Fruit fly (Drosophila melanogaster): ENCODE results near the gene nbs.
A peak's percentile ranks its signal among the peaks of the same experiment; 100 is the strongest.

Gene nbs

dm6 chr3L:9744060-9744549, 21.1 kb upstream of the nbs start:
- TF ChIP-seq CG10348 (GFP tag; IDR thresholded peaks at IDR 0.05) (peak; percentile 76), CG17806 (tag; optimal IDR thresholded peaks at IDR 0.05) (peak; percentile 95), EcR (GFP tag; optimal IDR thresholded peaks at IDR 0.05) (no peak), CG9948 (tag; optimal IDR thresholded peaks at IDR 0.05) (peak; percentile 97), gl (tag; optimal IDR thresholded peaks at IDR 0.05) (peak; percentile 91), Ets98B (GFP tag; IDR thresholded peaks at IDR 0.05) (peak; percentile 92), CG14655 (GFP tag; optimal IDR thresholded peaks at IDR 0.05) (peak; percentile 100), Snoo (tag; optimal IDR thresholded peaks at IDR 0.05) (peak; percentile 83), CG32121 (GFP tag; IDR thresholded peaks at IDR 0.05) (peak; percentile 96), fd96Ca (GFP tag; IDR thresholded peaks at IDR 0.05) (peak; percentile 95), CG12605 (GFP tag; IDR thresholded peaks at IDR 0.05) (peak; percentile 90), CG15710 (tag; optimal IDR thresholded peaks at IDR 0.05) (peak; percentile 94), CG8301 (tag; optimal IDR thresholded peaks at IDR 0.05) (peak; percentile 98), CG34367 (tag; optimal IDR thresholded peaks at IDR 0.05) (peak; percentile 77), D1 (tag; optimal IDR thresholded peaks at IDR 0.05) (peak; percentile 96), Pif1B (GFP tag; optimal IDR thresholded peaks at IDR 0.05) (peak; percentile 94), CG4496 (GFP tag; IDR thresholded peaks at IDR 0.05) (peak; percentile 95), CG8159 (tag; optimal IDR thresholded peaks at IDR 0.05) (peak; percentile 98), rn (GFP tag; IDR thresholded peaks at IDR 0.05) (peak; percentile 89), Pif1A (GFP tag; optimal IDR thresholded peaks at IDR 0.05) (peak; percentile 97), CG13204 (GFP tag; optimal IDR thresholded peaks at IDR 0.05) (peak; percentile 61)

dm6 chr3L:9742342-9742741, 19.3 kb upstream of the nbs start:
- TF ChIP-seq CG10348 (GFP tag; IDR thresholded peaks at IDR 0.05) = no peak
- peak; percentile 62 for TF ChIP-seq CG8301 (tag; optimal IDR thresholded peaks at IDR 0.05)
- TF ChIP-seq rn (GFP tag; IDR thresholded peaks at IDR 0.05) = no peak
- no peak for TF ChIP-seq EcR (GFP tag; optimal IDR thresholded peaks at IDR 0.05)
- TF ChIP-seq fd96Ca (GFP tag; IDR thresholded peaks at IDR 0.05) = peak; percentile 26; the same call in 1 of the 3 replicates
- TF ChIP-seq Snoo (tag; optimal IDR thresholded peaks at IDR 0.05) = peak; percentile 33
- TF ChIP-seq D1 (tag; optimal IDR thresholded peaks at IDR 0.05) = no peak
- peak; percentile 93 for TF ChIP-seq CG14655 (GFP tag; optimal IDR thresholded peaks at IDR 0.05)
- TF ChIP-seq Pif1B (GFP tag; optimal IDR thresholded peaks at IDR 0.05) = peak; percentile 45
- TF ChIP-seq CG4496 (GFP tag; IDR thresholded peaks at IDR 0.05) = no peak
- peak; percentile 46 for TF ChIP-seq CG17806 (tag; optimal IDR thresholded peaks at IDR 0.05)
- TF ChIP-seq CG12605 (GFP tag; IDR thresholded peaks at IDR 0.05) = no peak
- TF ChIP-seq CG8159 (tag; optimal IDR thresholded peaks at IDR 0.05) = peak; percentile 84
- peak; percentile 81 for TF ChIP-seq CG9948 (tag; optimal IDR thresholded peaks at IDR 0.05)
- TF ChIP-seq CG34367 (tag; optimal IDR thresholded peaks at IDR 0.05) = no peak
- peak; percentile 7 for TF ChIP-seq CG13204 (GFP tag; optimal IDR thresholded peaks at IDR 0.05)
- no peak for TF ChIP-seq Ets98B (GFP tag; IDR thresholded peaks at IDR 0.05)
- peak; percentile 47 for TF ChIP-seq Pif1A (GFP tag; optimal IDR thresholded peaks at IDR 0.05)
- TF ChIP-seq CG32121 (GFP tag; IDR thresholded peaks at IDR 0.05) = no peak
- TF ChIP-seq CG15710 (tag; optimal IDR thresholded peaks at IDR 0.05) = peak; percentile 31
- peak; percentile 56 for TF ChIP-seq gl (tag; optimal IDR thresholded peaks at IDR 0.05)

DNA sequence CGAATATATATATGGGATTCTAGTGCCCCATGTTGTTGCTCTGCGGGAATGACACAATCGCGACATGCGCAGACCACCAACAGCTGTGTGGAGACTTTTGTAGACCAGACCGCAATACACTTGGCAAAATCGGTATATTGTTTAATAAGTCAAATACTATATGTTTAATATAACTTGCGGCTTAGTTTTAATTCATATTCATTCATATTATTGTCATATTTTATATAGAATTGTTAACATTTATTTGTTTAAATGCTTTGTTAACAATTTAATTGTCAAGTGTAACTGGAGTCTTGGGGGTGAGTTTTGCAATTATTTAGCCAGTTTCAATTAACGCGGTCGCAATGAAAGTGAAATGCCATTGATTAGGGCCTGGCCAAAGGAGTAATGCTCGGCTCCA, 16.6 kb upstream of the nbs start:
- TF ChIP-seq rn (GFP tag; IDR thresholded peaks at IDR 0.05) = no peak
- TF ChIP-seq Snoo (tag; optimal IDR thresholded peaks at IDR 0.05) = peak; percentile 7
- peak; percentile 41 for TF ChIP-seq Pif1A (GFP tag; optimal IDR thresholded peaks at IDR 0.05)
- TF ChIP-seq gl (tag; optimal IDR thresholded peaks at IDR 0.05) = no peak
- TF ChIP-seq CG15710 (tag; optimal IDR thresholded peaks at IDR 0.05) = no peak
- peak; percentile 33 for TF ChIP-seq CG14655 (GFP tag; optimal IDR thresholded peaks at IDR 0.05)
- no peak for TF ChIP-seq D1 (tag; optimal IDR thresholded peaks at IDR 0.05)
- 0 out of 2 replicates have a peak, but pooled peaks have one; percentile 17 for TF ChIP-seq CG12605 (GFP tag; IDR thresholded peaks at IDR 0.05)
- TF ChIP-seq CG34367 (tag; optimal IDR thresholded peaks at IDR 0.05) = no peak
- no peak for TF ChIP-seq CG13204 (GFP tag; optimal IDR thresholded peaks at IDR 0.05)
- no peak for TF ChIP-seq fd96Ca (GFP tag; IDR thresholded peaks at IDR 0.05)
- peak; percentile 27 for TF ChIP-seq CG8301 (tag; optimal IDR thresholded peaks at IDR 0.05)
- TF ChIP-seq CG8159 (tag; optimal IDR thresholded peaks at IDR 0.05) = peak; percentile 55
- peak; percentile 45; the same call in 1 of the 2 replicates for TF ChIP-seq Ets98B (GFP tag; IDR thresholded peaks at IDR 0.05)
- TF ChIP-seq CG17806 (tag; optimal IDR thresholded peaks at IDR 0.05) = peak; percentile 25
- TF ChIP-seq Pif1B (GFP tag; optimal IDR thresholded peaks at IDR 0.05) = peak; percentile 15
- TF ChIP-seq CG10348 (GFP tag; IDR thresholded peaks at IDR 0.05) = no peak
- TF ChIP-seq CG9948 (tag; optimal IDR thresholded peaks at IDR 0.05) = peak; percentile 25
- TF ChIP-seq CG4496 (GFP tag; IDR thresholded peaks at IDR 0.05) = peak; percentile 63; the same call in 2 of the 3 replicates
- peak; percentile 43; the same call in 1 of the 2 replicates for TF ChIP-seq CG32121 (GFP tag; IDR thresholded peaks at IDR 0.05)
- TF ChIP-seq EcR (GFP tag; optimal IDR thresholded peaks at IDR 0.05) = no peak

DNA sequence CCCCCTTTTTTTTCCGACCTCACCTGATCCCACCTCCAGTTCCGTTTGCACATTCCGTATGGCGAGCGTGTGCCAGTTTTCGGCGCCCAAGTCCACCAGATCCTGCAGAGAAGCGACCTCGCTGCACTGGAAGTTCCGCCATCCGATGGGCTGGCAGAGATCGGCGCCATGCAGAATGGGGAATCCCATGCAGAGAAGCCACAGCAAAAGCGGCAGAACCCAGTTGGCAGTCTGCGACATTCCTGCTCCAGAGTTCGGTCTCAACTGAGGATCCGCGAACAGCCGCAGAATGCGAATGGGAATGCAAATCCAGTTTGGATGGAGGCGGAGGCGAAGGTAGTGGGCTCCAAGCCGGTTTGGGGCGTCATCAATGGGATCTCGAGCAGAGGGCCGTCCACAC, 10.6 kb upstream of the nbs start, which contains the start of gene CG6749:
TSS of gene CG6749 (minus strand) at position 245 of the 400 bp plus-strand sequence.
- TF ChIP-seq CG8159 (tag; optimal IDR thresholded peaks at IDR 0.05) (no peak), gl (tag; optimal IDR thresholded peaks at IDR 0.05) (no peak), fd96Ca (GFP tag; IDR thresholded peaks at IDR 0.05) (0 out of 3 replicates have a peak, but pooled peaks have one; percentile 25), CG34367 (tag; optimal IDR thresholded peaks at IDR 0.05) (no peak)

DNA sequence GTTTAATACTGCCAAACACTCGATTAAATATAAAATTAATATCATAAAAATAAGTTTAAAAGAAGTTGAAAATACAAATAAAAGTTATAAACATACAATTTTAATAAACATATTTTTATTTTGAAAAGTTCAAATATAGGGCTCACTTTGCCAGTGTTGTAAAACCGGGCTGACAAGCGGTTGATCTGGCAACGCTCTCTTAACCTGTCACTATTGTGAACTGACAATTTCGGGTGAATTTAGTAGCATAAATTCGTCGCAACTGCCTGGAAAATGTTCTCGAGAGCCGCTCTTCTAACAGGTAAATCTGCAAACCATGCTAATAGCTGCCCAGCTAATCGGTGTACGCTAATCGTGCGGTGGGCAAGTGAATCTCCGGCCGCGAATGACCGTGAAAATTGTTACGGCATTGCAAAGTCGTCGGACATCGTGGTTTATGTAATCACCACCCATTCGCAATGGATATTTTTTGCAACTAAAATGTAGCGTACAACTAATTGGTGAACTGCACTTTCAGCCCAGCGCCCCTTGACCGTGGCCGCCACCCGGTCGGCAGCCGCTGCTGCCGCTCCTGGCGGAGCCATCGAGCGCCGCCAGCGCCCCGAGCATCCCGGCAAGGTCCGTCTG, 6.9 kb upstream of the nbs start, which contains the start of gene ATPsynB:
TSS of gene ATPsynB (plus strand) at position 205 of the 627 bp plus-strand sequence.
- TF ChIP-seq CG17806 (tag; optimal IDR thresholded peaks at IDR 0.05) = no peak
- no peak for TF ChIP-seq CG12605 (GFP tag; IDR thresholded peaks at IDR 0.05)
- peak; percentile 6 for TF ChIP-seq Snoo (tag; optimal IDR thresholded peaks at IDR 0.05)
- no peak for TF ChIP-seq D1 (tag; optimal IDR thresholded peaks at IDR 0.05)
- peak; percentile 14; the same call in 1 of the 2 replicates for TF ChIP-seq Ets98B (GFP tag; IDR thresholded peaks at IDR 0.05)
